Worm (Caenorhabditis elegans) whole organism, L4/young adult: ENCODE results near the gene K07E3.2.

Experiments used
- dao-5 ChIP-seq: sonication (generic microtip); optimal IDR thresholded peaks from 2 replicates; lab custom pipeline; 2016; ENCODE audit warnings: missing genotype, missing genetic modification characterization, moderate library complexity, missing compliant biosample characterization
- him-1 ChIP-seq: sonication (generic microtip); optimal IDR thresholded peaks from 2 replicates; lab custom pipeline; 2016; ENCODE audit warnings: missing genotype, missing genetic modification reagents, missing genetic modification characterization, missing compliant biosample characterization

DNA sequence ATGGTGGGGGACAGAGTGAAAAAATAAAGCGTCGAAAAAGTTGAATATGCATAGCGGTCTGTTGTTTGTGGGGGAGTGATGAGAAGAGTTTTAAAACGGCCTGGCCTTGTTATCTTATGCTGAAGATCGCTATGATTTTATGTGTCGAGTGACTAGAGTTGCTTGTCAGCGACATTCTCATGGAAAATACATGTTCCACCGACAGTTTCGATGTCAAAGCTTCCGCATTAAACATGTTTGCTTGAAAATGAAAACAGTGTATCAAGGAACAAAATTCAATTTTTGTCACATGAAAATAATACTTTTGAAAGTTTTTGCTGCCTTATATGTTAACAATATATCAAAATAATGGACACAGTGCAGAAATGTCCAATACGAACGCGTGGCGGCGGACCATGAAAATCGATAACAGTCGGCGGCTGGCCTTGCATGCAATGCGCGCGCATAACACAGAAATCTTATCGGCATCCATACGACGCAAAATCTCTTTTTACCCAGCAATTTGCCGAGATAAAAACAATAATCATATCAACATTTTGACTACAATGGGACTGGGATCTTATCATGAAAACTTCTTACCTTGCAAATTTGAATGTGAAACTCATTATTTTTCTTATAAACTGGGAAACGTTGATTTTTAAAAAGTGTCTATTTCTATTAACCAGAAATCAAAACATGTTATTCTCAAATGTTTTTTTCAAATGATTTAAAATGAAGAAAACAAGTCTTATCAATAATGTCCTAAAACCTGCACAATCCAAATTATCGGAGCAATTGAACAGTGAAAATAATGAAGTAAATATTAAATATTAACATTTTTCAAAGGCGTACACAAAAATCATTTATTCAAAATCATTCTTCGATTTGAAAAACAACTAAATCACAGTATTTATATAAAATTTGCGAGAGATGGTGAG, 17.1 kb upstream of the K07E3.2 start:
- no peak for TF ChIP-seq him-1 (tag; lab: Kevin White, UChicago)
- no peak for TF ChIP-seq dao-5 (tag; lab: Kevin White, UChicago)
